Fruit fly (Drosophila melanogaster): ENCODE results near the gene Tgi.
A peak's percentile ranks its signal among the peaks of the same experiment; 100 is the strongest.

Gene Tgi

dm6 chr3L:13476566-13477452 is 9.8 kb upstream of the Tgi start (continued):
- peak; percentile 96 for TF ChIP-seq Lpt (GFP tag; optimal IDR thresholded peaks at IDR 0.05)
- peak; percentile 86 for TF ChIP-seq Smox (GFP tag; optimal IDR thresholded peaks at IDR 0.05)
- peak; percentile 82 for TF ChIP-seq CG16779 (tag; optimal IDR thresholded peaks at IDR 0.05)
- peak; percentile 94 for TF ChIP-seq eg (GFP tag; IDR thresholded peaks at IDR 0.05)
- TF ChIP-seq CG8632 (GFP tag; optimal IDR thresholded peaks at IDR 0.05): peak; percentile 90
- no peak for TF ChIP-seq CG6854 (GFP tag; optimal IDR thresholded peaks at IDR 0.05)
- peak; percentile 75 for TF ChIP-seq fkh (GFP tag; optimal IDR thresholded peaks at IDR 0.05)
- TF ChIP-seq fd59A (GFP tag; optimal IDR thresholded peaks at IDR 0.05): peak; percentile 93
- peak; percentile 88 for TF ChIP-seq dac (GFP tag; optimal IDR thresholded peaks at IDR 0.05)
- peak; percentile 89 for TF ChIP-seq Sox14 (GFP tag; optimal IDR thresholded peaks at IDR 0.05)
- peak; percentile 95 for TF ChIP-seq achi (GFP tag; optimal IDR thresholded peaks at IDR 0.05)
- peak; percentile 95 for TF ChIP-seq esn (GFP tag; optimal IDR thresholded peaks at IDR 0.05)
- TF ChIP-seq CG6808 (GFP tag; optimal IDR thresholded peaks at IDR 0.05): peak; percentile 90
- peak; percentile 96 for TF ChIP-seq CG8119 (GFP tag; IDR thresholded peaks at IDR 0.05)
- TF ChIP-seq Hr38 (GFP tag; optimal IDR thresholded peaks at IDR 0.05): no peak
- peak; percentile 89 for TF ChIP-seq CG11294 (GFP tag; IDR thresholded peaks at IDR 0.05)
- TF ChIP-seq Met (GFP tag; optimal IDR thresholded peaks at IDR 0.05): peak; percentile 90
- TF ChIP-seq Eip75B (GFP tag; optimal IDR thresholded peaks at IDR 0.05): peak; percentile 91
- peak; percentile 84 for TF ChIP-seq CG1621 (tag; optimal IDR thresholded peaks at IDR 0.05)
- TF ChIP-seq Hr4 (GFP tag; optimal IDR thresholded peaks at IDR 0.05): peak; percentile 94
- TF ChIP-seq Sox15 (GFP tag; optimal IDR thresholded peaks at IDR 0.05): peak; percentile 80
- peak; percentile 95 for TF ChIP-seq OdsH (GFP tag; optimal IDR thresholded peaks at IDR 0.05)
- TF ChIP-seq Ets96B (tag; optimal IDR thresholded peaks at IDR 0.05): peak; percentile 90
- peak; percentile 92 for TF ChIP-seq CG6163 (GFP tag; IDR thresholded peaks at IDR 0.05)
- peak; percentile 93 for TF ChIP-seq svp (GFP tag)
- TF ChIP-seq CG10669 (GFP tag; optimal IDR thresholded peaks at IDR 0.05): peak; percentile 89
- TF ChIP-seq ss (GFP tag; optimal IDR thresholded peaks at IDR 0.05): peak; percentile 90
- peak; percentile 84 for TF ChIP-seq CG8319 (GFP tag; optimal IDR thresholded peaks at IDR 0.05)
- TF ChIP-seq CG31627 (GFP tag; optimal IDR thresholded peaks at IDR 0.05): peak; percentile 76
- TF ChIP-seq fd85E (GFP tag; optimal IDR thresholded peaks at IDR 0.05): peak; percentile 48
- peak; percentile 55 for TF ChIP-seq CG9139 (GFP tag; optimal IDR thresholded peaks at IDR 0.05)

- TF ChIP-seq Lpt (GFP tag; optimal IDR thresholded peaks at IDR 0.05) (no peak), CG6854 (GFP tag; optimal IDR thresholded peaks at IDR 0.05) (peak; percentile 15), Sox102F (GFP tag; optimal IDR thresholded peaks at IDR 0.05) (no peak), CG32006 (GFP tag; optimal IDR thresholded peaks at IDR 0.05) (no peak), CG8119 (GFP tag; IDR thresholded peaks at IDR 0.05) (peak; percentile 33; the same call in 2 of the 3 replicates), CG11902 (GFP tag; optimal IDR thresholded peaks at IDR 0.05) (no peak), CG8319 (GFP tag; optimal IDR thresholded peaks at IDR 0.05) (no peak), vri (GFP tag; optimal IDR thresholded peaks at IDR 0.05) (peak; percentile 47), CG10669 (GFP tag; optimal IDR thresholded peaks at IDR 0.05) (no peak), fd59A (GFP tag; optimal IDR thresholded peaks at IDR 0.05) (no peak), Hr4 (GFP tag; optimal IDR thresholded peaks at IDR 0.05) (no peak), CG11762 (GFP tag; optimal IDR thresholded peaks at IDR 0.05; ENCODE audit: insufficient read depth) (no peak), svp (GFP tag) (peak; percentile 68), CG1621 (tag; optimal IDR thresholded peaks at IDR 0.05) (peak; percentile 35), CG11294 (GFP tag; IDR thresholded peaks at IDR 0.05) (no peak), CG3919 (GFP tag; optimal IDR thresholded peaks at IDR 0.05) (no peak), eg (GFP tag; IDR thresholded peaks at IDR 0.05) (peak; percentile 23; the same call in 1 of the 3 replicates), CG6276 (GFP tag; optimal IDR thresholded peaks at IDR 0.05) (no peak), Eip75B (GFP tag; optimal IDR thresholded peaks at IDR 0.05) (no peak), Ets96B (tag; optimal IDR thresholded peaks at IDR 0.05) (no peak), fd85E (GFP tag; optimal IDR thresholded peaks at IDR 0.05) (no peak), CG6163 (GFP tag; IDR thresholded peaks at IDR 0.05) (peak; percentile 50; the same call in 1 of the 3 replicates), Eip78C (GFP tag) (peak; percentile 77)
These were observed 9.0 kb upstream of the Tgi start, which contains the start of gene stv for dm6 chr3L:13477453-13478184. Gene stv, plus strand, starts transcription at chr3L:13477541.

Data from whole organism, prepupa.